Worm (Caenorhabditis elegans): ENCODE data around the gene R05D3.3.

- no peak for TF ChIP-seq ets-7 (tag; optimal IDR thresholded peaks at IDR 0.05)
- TF ChIP-seq flt-1 (GFP tag; IDR thresholded peaks at IDR 0.05): no peak
- no peak for TF ChIP-seq ama-1 (optimal IDR thresholded peaks at IDR 0.05)
- no peak for TF ChIP-seq sea-1 (GFP tag; conservative IDR thresholded peaks at IDR 0.05)
- no peak for TF ChIP-seq B0310.2 (tag; optimal IDR thresholded peaks at IDR 0.05)
- TF ChIP-seq tbx-11 (GFP tag; IDR thresholded peaks at IDR 0.05): no peak
These were observed 43.6 kb upstream of the R05D3.3 start, which contains the start of gene F10E9.10 for ce11 chrIII:8320183-8320582.
